Worm (Caenorhabditis elegans): ENCODE data around the gene ins-14.

ins-14 gene

DNA sequence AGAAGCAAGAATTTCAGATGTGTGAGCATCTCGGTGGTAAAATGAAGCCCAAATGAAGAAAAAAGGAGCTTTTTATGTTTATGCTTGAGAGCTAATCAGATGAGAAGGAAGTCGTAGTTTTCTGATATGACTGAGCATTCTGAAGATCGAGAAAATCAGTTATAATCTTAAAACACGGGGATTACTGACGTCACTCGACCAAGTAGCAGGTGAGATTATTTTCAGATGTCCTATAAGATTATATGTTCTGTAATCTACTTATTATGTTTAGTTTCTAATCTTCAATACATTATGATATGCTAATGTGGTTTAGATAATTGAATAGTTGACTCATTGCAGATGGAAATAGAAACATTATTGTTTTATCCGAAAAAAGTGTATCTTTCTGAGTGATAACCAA, at the start of gene ins-14:
TSS of gene ins-14 (minus strand) at position 32 of the 400 bp plus-strand sequence.
- TF ChIP-seq rpc-1 (optimal IDR thresholded peaks at IDR 0.05) (no peak), rpc-1 (tag; optimal IDR thresholded peaks at IDR 0.05) (no peak), xnd-1 (tag; optimal IDR thresholded peaks at IDR 0.05) (no peak), lin-35 (GFP tag; optimal IDR thresholded peaks at IDR 0.05) (no peak), egrh-3 (GFP tag; IDR thresholded peaks at IDR 0.05) (no peak), let-526 (GFP tag; IDR thresholded peaks at IDR 0.05) (no peak), hmg-1.2 (GFP tag; IDR thresholded peaks at IDR 0.05) (no peak), D2030.7 (GFP tag; IDR thresholded peaks at IDR 0.05) (no peak), ceh-27 (GFP tag; optimal IDR thresholded peaks at IDR 0.05) (no peak), ztf-6 (GFP tag; IDR thresholded peaks at IDR 0.05) (no peak), hrde-1 (tag; optimal IDR thresholded peaks at IDR 0.05; ENCODE audit: borderline replicate concordance) (no peak)

ce11 chrII:6791891-6792290, 46.3 kb upstream of the ins-14 start, which contains the start of gene T13C2.2:
Gene T13C2.2 (plus strand): TSS chrII:6792191.
- TF ChIP-seq nfyb-1 (GFP tag; IDR thresholded peaks at IDR 0.05) (no peak), tlf-1 (GFP tag; optimal IDR thresholded peaks at IDR 0.05) (no peak), bed-1 (GFP tag; IDR thresholded peaks at IDR 0.05) (no peak), snpc-3.4 (tag; optimal IDR thresholded peaks at IDR 0.05) (no peak), F23B12.7 (tag; optimal IDR thresholded peaks at IDR 0.05; ENCODE audit: insufficient read depth) (no peak), egl-44 (GFP tag; IDR thresholded peaks at IDR 0.05) (no peak), nhr-90 (tag; optimal IDR thresholded peaks at IDR 0.05) (no peak), attf-5 (GFP tag; optimal IDR thresholded peaks at IDR 0.05) (no peak), ekl-4 (GFP tag; IDR thresholded peaks at IDR 0.05) (no peak), nhr-27 (tag; optimal IDR thresholded peaks at IDR 0.05) (no peak), egl-18 (GFP tag; IDR thresholded peaks at IDR 0.05) (no peak), repo-1 (tag; optimal IDR thresholded peaks at IDR 0.05) (no peak), snpc-1.1 (tag; optimal IDR thresholded peaks at IDR 0.05; ENCODE audit: insufficient read depth) (no peak), F37B4.10 (GFP tag; IDR thresholded peaks at IDR 0.05) (no peak)

ce11 chrII:6788672-6789298, 43.2 kb upstream of the ins-14 start, which contains the start of gene T13C2.3:
Gene T13C2.3 (plus strand): TSS chrII:6789248.
- TF ChIP-seq hmg-1.2 (GFP tag; IDR thresholded peaks at IDR 0.05) (peak; percentile 34), bed-2 (GFP tag; IDR thresholded peaks at IDR 0.05) (no peak)

DNA sequence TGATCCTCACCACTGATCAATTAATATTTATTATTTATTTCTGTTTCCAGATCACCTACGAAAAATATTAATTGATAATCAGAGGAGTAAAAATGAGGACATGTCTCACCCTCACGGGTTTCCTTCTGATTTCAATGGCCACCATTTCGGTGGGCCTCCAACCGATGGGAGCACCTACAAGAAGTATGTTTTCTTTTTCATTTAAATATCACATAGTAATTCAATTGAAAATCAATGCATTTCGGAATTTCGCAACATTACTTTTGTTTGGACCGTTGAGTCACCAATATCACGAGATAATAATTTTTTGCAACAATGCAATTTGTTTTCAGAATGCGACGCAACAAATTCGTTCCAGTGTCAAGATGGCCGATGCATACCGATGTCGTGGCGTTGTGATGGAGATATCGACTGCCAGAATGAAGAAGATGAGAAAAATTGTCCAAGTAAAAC, 37.8 kb upstream of the ins-14 start, which contains the start of gene gldi-2:
TSS of gene gldi-2 (plus strand) at position 51 of the 453 bp plus-strand sequence.
- TF ChIP-seq somi-1 (GFP tag; optimal IDR thresholded peaks at IDR 0.05) (no peak), Y56A3A.18 (GFP tag; IDR thresholded peaks at IDR 0.05) (no peak), pha-4 (tag; optimal IDR thresholded peaks at IDR 0.05) (no peak), him-1 (tag; optimal IDR thresholded peaks at IDR 0.05) (no peak), unc-130 (GFP tag; optimal IDR thresholded peaks at IDR 0.05) (no peak), lsl-1 (GFP tag; optimal IDR thresholded peaks at IDR 0.05) (no peak), cebp-1 (GFP tag; IDR thresholded peaks at IDR 0.05) (peak; percentile 56; the same call in 1 of the 2 replicates), cebp-1 (tag; optimal IDR thresholded peaks at IDR 0.05) (peak; percentile 86)
